Fruit fly (Drosophila melanogaster) whole organism, embryonic: ENCODE data around the gene Pp2A-29B.

Experiments
- CG10209 ChIP-seq: fragments of 200-800 bp; sonication (Bioruptor generic); optimal IDR thresholded peaks from 3 replicates; lab custom pipeline; 2017; ENCODE audit warnings: missing biosample characterization, mild to moderate bottlenecking, missing genetic modification characterization, missing genetic modification reagents
- CG10431 ChIP-seq: fragments of 200-800 bp; sonication (Bioruptor generic); optimal IDR thresholded peaks from 3 replicates; lab custom pipeline; 2018; ENCODE audit warnings: missing biosample characterization, mild to moderate bottlenecking, missing genetic modification characterization
- CG10543 ChIP-seq: fragments of 200-800 bp; sonication (Bioruptor generic); optimal IDR thresholded peaks from 3 replicates; lab custom pipeline; 2017; ENCODE audit warnings: missing biosample characterization, mild to moderate bottlenecking, missing genetic modification characterization, moderate library complexity
- CG11560 ChIP-seq: fragments of 200-800 bp; sonication (Bioruptor generic); IDR thresholded peaks from 3 replicates; pipeline ENCODE4 v1.3.6; 2022; ENCODE audit warnings: missing biosample characterization, missing genetic modification characterization
- CG12391 ChIP-seq: fragments of 200-800 bp; sonication (Bioruptor generic); optimal IDR thresholded peaks from 3 replicates; lab custom pipeline; 2018; ENCODE audit warnings: missing biosample characterization, mild to moderate bottlenecking, missing genetic modification characterization, moderate library complexity
- CG13424 ChIP-seq: fragments of 200-800 bp; sonication (Bioruptor generic); optimal IDR thresholded peaks from 2 replicates; lab custom pipeline; 2019; ENCODE audit warnings: missing biosample characterization, mild to moderate bottlenecking, missing genetic modification characterization, moderate library complexity
- CG14014 ChIP-seq: fragments of 200-800 bp; sonication (Bioruptor generic); IDR thresholded peaks from 2 replicates; pipeline ENCODE4 v1.3.6; 2022; ENCODE audit warnings: missing biosample characterization, missing genetic modification characterization
- CG14441 ChIP-seq: fragments of 200-800 bp; sonication (Bioruptor generic); IDR thresholded peaks from 2 replicates; pipeline ENCODE4 v1.3.6; 2022; ENCODE audit warnings: missing biosample characterization, missing genetic modification characterization
- CG14667 ChIP-seq: fragments of 200-800 bp; sonication (Bioruptor generic); IDR thresholded peaks from 2 replicates; pipeline ENCODE4 v1.3.6; 2022; ENCODE audit warnings: missing biosample characterization, missing genetic modification characterization
- CG15073 ChIP-seq: fragments of 200-800 bp; sonication (Bioruptor generic); optimal IDR thresholded peaks from 2 replicates; lab custom pipeline; 2016; ENCODE audit warnings: missing biosample characterization, missing genetic modification characterization
- CG15269 ChIP-seq: fragments of 200-800 bp; sonication (Bioruptor generic); optimal IDR thresholded peaks from 2 replicates; lab custom pipeline; 2018; ENCODE audit warnings: missing biosample characterization, mild to moderate bottlenecking, missing genetic modification characterization, moderate library complexity
- CG1603 ChIP-seq: fragments of 200-800 bp; sonication (Bioruptor generic); optimal IDR thresholded peaks from 2 replicates; lab custom pipeline; 2019; ENCODE audit warnings: missing biosample characterization, mild to moderate bottlenecking, missing genetic modification characterization, moderate library complexity
- CG1647 ChIP-seq: fragments of 200-800 bp; sonication (Bioruptor generic); optimal IDR thresholded peaks from 3 replicates; lab custom pipeline; 2016; ENCODE audit warnings: missing biosample characterization, missing genetic modification characterization
- CG16813 ChIP-seq: fragments of 200-800 bp; sonication (Bioruptor generic); IDR thresholded peaks from 3 replicates; pipeline ENCODE4 v1.3.6; 2022; ENCODE audit warnings: missing biosample characterization, missing genetic modification characterization; ENCODE audit not compliant: partially characterized antibody
- CG17829 ChIP-seq: fragments of 200-800 bp; optimal IDR thresholded peaks from 2 replicates; lab custom pipeline; 2019; ENCODE audit warnings: missing biosample characterization, mild to moderate bottlenecking, missing genetic modification characterization, moderate library complexity
- CG18599 ChIP-seq: fragments of 200-800 bp; sonication (Bioruptor generic); optimal IDR thresholded peaks from 3 replicates; lab custom pipeline; 2017; ENCODE audit warnings: missing biosample characterization, missing genetic modification characterization, mild to moderate bottlenecking, moderate library complexity, missing genetic modification reagents
- CG30403 ChIP-seq: fragments of 200-800 bp; sonication (Bioruptor generic); optimal IDR thresholded peaks from 3 replicates; lab custom pipeline; 2016; ENCODE audit warnings: missing biosample characterization, missing genetic modification characterization
- CG3838 ChIP-seq: fragments of 200-800 bp; sonication (Bioruptor generic); optimal IDR thresholded peaks from 3 replicates; lab custom pipeline; 2016; ENCODE audit warnings: missing biosample characterization, missing genetic modification characterization
- CG6854 ChIP-seq: fragments of 200-800 bp; sonication (Bioruptor generic); optimal IDR thresholded peaks from 3 replicates; lab custom pipeline; 2017; ENCODE audit warnings: missing biosample characterization, mild to moderate bottlenecking, missing genetic modification characterization
- CG7839 ChIP-seq: fragments of 200-800 bp; sonication (Bioruptor generic); optimal IDR thresholded peaks from 3 replicates; lab custom pipeline; 2018; ENCODE audit warnings: missing biosample characterization, mild to moderate bottlenecking, missing genetic modification characterization, moderate library complexity
- CHES-1-like ChIP-seq: fragments of 200-800 bp; sonication (Bioruptor generic); optimal IDR thresholded peaks from 2 replicates; lab custom pipeline; 2016; ENCODE audit warnings: missing biosample characterization, missing genetic modification characterization
- CrebB ChIP-seq: fragments of 200-800 bp; sonication (Bioruptor generic); optimal IDR thresholded peaks from 3 replicates; lab custom pipeline; 2018; ENCODE audit warnings: missing biosample characterization, mild to moderate bottlenecking, missing genetic modification characterization
- Deaf1 ChIP-seq: fragments of 200-800 bp; optimal IDR thresholded peaks from 3 replicates; lab custom pipeline; 2019; ENCODE audit warnings: missing biosample characterization, mild to moderate bottlenecking, missing genetic modification characterization, moderate library complexity
- Ets97D ChIP-seq: fragments of 200-800 bp; sonication (Bioruptor generic); optimal IDR thresholded peaks from 3 replicates; lab custom pipeline; 2016; ENCODE audit warnings: missing biosample characterization, missing genetic modification characterization
- HLH4C ChIP-seq: fragments of 200-800 bp; sonication (Bioruptor generic); IDR thresholded peaks from 3 replicates; pipeline ENCODE4 v1.3.6; 2022; ENCODE audit warnings: missing biosample characterization, missing genetic modification characterization; ENCODE audit not compliant: partially characterized antibody
- PHDP ChIP-seq: fragments of 200-800 bp; sonication (Bioruptor generic); optimal IDR thresholded peaks from 3 replicates; lab custom pipeline; 2018; ENCODE audit warnings: missing biosample characterization, mild to moderate bottlenecking, missing genetic modification characterization, moderate library complexity
- Spps ChIP-seq: fragments of 200-800 bp; sonication (Bioruptor generic); optimal IDR thresholded peaks from 2 replicates; lab custom pipeline; 2018; ENCODE audit warnings: missing biosample characterization, mild to moderate bottlenecking, missing genetic modification characterization
- Ssrp ChIP-seq: fragments of 200-800 bp; sonication (Bioruptor generic); optimal IDR thresholded peaks from 2 replicates; lab custom pipeline; 2018; ENCODE audit warnings: missing biosample characterization, mild to moderate bottlenecking, missing genetic modification characterization, moderate library complexity
- ase ChIP-seq: fragments of 200-800 bp; sonication (Bioruptor generic); IDR thresholded peaks from 3 replicates; pipeline ENCODE4 v1.3.6; 2022; ENCODE audit warnings: missing biosample characterization, missing genetic modification characterization
- bcd ChIP-seq: fragments of 200-800 bp; sonication (Bioruptor generic); optimal IDR thresholded peaks from 2 replicates; lab custom pipeline; 2017; ENCODE audit warnings: missing biosample characterization, mild to moderate bottlenecking, missing genetic modification characterization
- bsh ChIP-seq, 2 experiments: fragments of 200-800 bp; sonication (Bioruptor generic); optimal IDR thresholded peaks; 2 replicates each; lab custom pipeline; 2017 to 2018; ENCODE audit warnings: mild to moderate bottlenecking in 2 of 2, missing biosample characterization in 2 of 2, missing genetic modification characterization in 2 of 2, moderate library complexity in 1 of 2
- fd102C ChIP-seq: fragments of 200-800 bp; sonication (Bioruptor generic); optimal IDR thresholded peaks from 2 replicates; lab custom pipeline; 2018; ENCODE audit warnings: missing biosample characterization, mild to moderate bottlenecking, missing genetic modification characterization, moderate library complexity
- insv ChIP-seq, 2 experiments: fragments of 200-800 bp; sonication (Bioruptor generic); optimal IDR thresholded peaks; 3 replicates each; lab custom pipeline; 2016 to 2018; ENCODE audit warnings: missing biosample characterization in 2 of 2, missing genetic modification characterization in 2 of 2
- jing ChIP-seq: fragments of 200-800 bp; sonication (Bioruptor generic); optimal IDR thresholded peaks from 2 replicates; lab custom pipeline; 2018; ENCODE audit warnings: missing biosample characterization, mild to moderate bottlenecking, missing genetic modification characterization
- ken ChIP-seq: fragments of 200-800 bp; sonication (Bioruptor generic); IDR thresholded peaks from 3 replicates; pipeline ENCODE4 v1.3.6; 2022; ENCODE audit warnings: missing biosample characterization, missing genetic modification characterization
- lov ChIP-seq, 2 experiments: fragments of 200-800 bp in 1 of 2; fragments of >200 bp in 1 of 2; sonication (Bioruptor generic) in 1 of 2; IDR thresholded peaks in 1 of 2; optimal IDR thresholded peaks in 1 of 2; 2 replicates in 1 of 2; 3 replicates in 1 of 2; pipeline versions ENCODE4 v1.3.6 to Lab custom; 2017 to 2022; ENCODE audit warnings: missing biosample characterization in 1 of 2, missing genetic modification characterization in 1 of 2
- nerfin-2 ChIP-seq: fragments of 200-800 bp; sonication (Bioruptor generic); IDR thresholded peaks from 2 replicates; pipeline ENCODE4 v1.3.6; 2022; ENCODE audit warnings: missing biosample characterization, missing genetic modification characterization; ENCODE audit not compliant: partially characterized antibody
- pan ChIP-seq, 4 experiments: fragments of >200 bp in 3 of 4; fragments of 200-800 bp in 1 of 4; sonication (Bioruptor generic) in 1 of 4; optimal IDR thresholded peaks in 3 of 4; IDR thresholded peaks in 1 of 4; 2 replicates each; pipeline versions ENCODE4 v1.3.6 to Lab custom; 2017 to 2022; ENCODE audit warnings: missing biosample characterization in 2 of 4, missing genetic modification characterization in 2 of 4, mixed read lengths in 1 of 4
- peb ChIP-seq: fragments of 200-800 bp; sonication (Bioruptor generic); IDR thresholded peaks from 2 replicates; pipeline ENCODE4 v1.3.6; 2022; ENCODE audit warnings: missing biosample characterization, missing genetic modification characterization
- pfk ChIP-seq: fragments of 200-800 bp; sonication (Bioruptor generic); optimal IDR thresholded peaks from 2 replicates; lab custom pipeline; 2018; ENCODE audit warnings: missing biosample characterization, mild to moderate bottlenecking, missing genetic modification characterization, moderate library complexity
- repo ChIP-seq: fragments of 200-800 bp; sonication (Bioruptor generic); optimal IDR thresholded peaks from 2 replicates; lab custom pipeline; 2016; ENCODE audit warnings: missing biosample characterization, missing genetic modification characterization
- rib ChIP-seq: fragments of 200-800 bp; sonication (Bioruptor generic); IDR thresholded peaks from 2 replicates; pipeline ENCODE4 v1.3.6; 2022; ENCODE audit warnings: missing biosample characterization, missing genetic modification characterization
- sens ChIP-seq: fragments of 200-800 bp; sonication (Bioruptor generic); peaks from one replicate; lab custom pipeline; 2016; ENCODE audit warnings: missing biosample characterization, missing genetic modification characterization
- tap ChIP-seq: fragments of 200-800 bp; optimal IDR thresholded peaks from 3 replicates; lab custom pipeline; 2019; ENCODE audit warnings: missing biosample characterization, mild to moderate bottlenecking, missing genetic modification characterization, moderate library complexity
- tx ChIP-seq: fragments of 200-800 bp; sonication (Bioruptor generic); optimal IDR thresholded peaks from 2 replicates; lab custom pipeline; 2016; ENCODE audit warnings: missing biosample characterization, missing genetic modification characterization

Gene Pp2A-29B

dm6 chr2L:8370364-8371326, 4.8 kb downstream of the Pp2A-29B start, which contains the start of gene CG17292 (continued):
- TF ChIP-seq insv (GFP tag; optimal IDR thresholded peaks at IDR 0.05; lab: Kevin White, UChicago) (no peak), CG1603 (tag; lab: Kevin White, UChicago) (peak; percentile 61), Spps (no peak), CG15073 (GFP tag; lab: Kevin White, UChicago) (no peak), CG10431 (no peak), ase (GFP tag; lab: Robert Waterston, UW) (peak; percentile 62; the same call in 1 of the 3 replicates), rib (GFP tag; lab: Robert Waterston, UW) (peak; percentile 92), CG10209 (GFP tag; lab: Kevin White, UChicago) (peak; percentile 37), CG14441 (GFP tag; lab: Robert Waterston, UW) (peak; percentile 53; the same call in 1 of the 2 replicates), nerfin-2 (GFP tag; lab: Robert Waterston, UW) (peak; percentile 83), peb (GFP tag; lab: Robert Waterston, UW) (no peak), CHES-1-like (GFP tag; lab: Kevin White, UChicago) (peak; percentile 27), CG10543 (GFP tag; lab: Kevin White, UChicago) (peak; percentile 93), Ssrp (peak; percentile 3), CG3838 (GFP tag; lab: Kevin White, UChicago) (no peak), bcd (GFP tag; lab: Kevin White, UChicago) (peak; percentile 61), HLH4C (peak; percentile 89), Deaf1 (tag; lab: Kevin White, UChicago) (peak; percentile 76), CG14667 (GFP tag; lab: Robert Waterston, UW) (no peak), CrebB (peak; percentile 85), CG12391 (tag; lab: Kevin White, UChicago) (peak; percentile 42), CG6854 (GFP tag; lab: Kevin White, UChicago) (no peak), CG14014 (GFP tag; lab: Robert Waterston, UW) (peak; percentile 74; the same call in 1 of the 2 replicates), Ets97D (peak; percentile 36), jing (GFP tag; lab: Kevin White, UChicago) (no peak), pan (optimal IDR thresholded peaks at IDR 0.05; lab: Kevin White, UChicago) (no peak), pan (GFP tag; optimal IDR thresholded peaks at IDR 0.05 in 1 of 2, IDR thresholded peaks at IDR 0.05 in 1 of 2) (peak in 1 of 2 experiments; percentile 72), tx (GFP tag; lab: Kevin White, UChicago) (no peak), CG1647 (peak; percentile 28), lov (optimal IDR thresholded peaks at IDR 0.05; lab: Kevin White, UChicago) (no peak), lov (GFP tag; IDR thresholded peaks at IDR 0.05; lab: Robert Waterston, UW) (0 out of 3 replicates have a peak, but pooled peaks have one; percentile 55), fd102C (GFP tag; lab: Kevin White, UChicago) (no peak), PHDP (tag; lab: Kevin White, UChicago) (peak; percentile 54)
- TF ChIP-seq, all 482 proteins: peak for 288

- TF ChIP-seq ken: no peak
- no peak for TF ChIP-seq repo
- TF ChIP-seq CG18599 (GFP tag; lab: Kevin White, UChicago): peak; percentile 6
- peak; percentile 33 for TF ChIP-seq CG30403 (GFP tag; lab: Kevin White, UChicago)
- no peak for TF ChIP-seq CG16813 (GFP tag; lab: Robert Waterston, UW)
- TF ChIP-seq sens (GFP tag; lab: Kevin White, UChicago): no peak
- TF ChIP-seq CG11560: no peak
- TF ChIP-seq tap (tag; lab: Kevin White, UChicago): peak; percentile 21
- peak; percentile 2 for TF ChIP-seq PHDP (tag; lab: Kevin White, UChicago)
- no peak for TF ChIP-seq pfk (GFP tag; lab: Kevin White, UChicago)
- TF ChIP-seq CG15269 (tag; lab: Kevin White, UChicago): peak; percentile 49
- peak; percentile 46 for TF ChIP-seq CG7839 (tag; lab: Kevin White, UChicago)
- TF ChIP-seq CG13424 (tag; lab: Kevin White, UChicago): peak; percentile 22
- TF ChIP-seq CG17829 (tag; lab: Kevin White, UChicago): peak; percentile 31
- TF ChIP-seq CG14441 (GFP tag; lab: Robert Waterston, UW): 0 out of 2 replicates have a peak, but pooled peaks have one; percentile 30
- no peak for TF ChIP-seq fd102C (GFP tag; lab: Kevin White, UChicago)
- no peak for TF ChIP-seq bsh (GFP tag; optimal IDR thresholded peaks at IDR 0.05; lab: Kevin White, UChicago)
Observed at dm6 chr2L:8371354-8371937, 5.6 kb downstream of the Pp2A-29B start.
